Worm (Caenorhabditis elegans): ENCODE data around the gene F44E2.8.

DNA sequence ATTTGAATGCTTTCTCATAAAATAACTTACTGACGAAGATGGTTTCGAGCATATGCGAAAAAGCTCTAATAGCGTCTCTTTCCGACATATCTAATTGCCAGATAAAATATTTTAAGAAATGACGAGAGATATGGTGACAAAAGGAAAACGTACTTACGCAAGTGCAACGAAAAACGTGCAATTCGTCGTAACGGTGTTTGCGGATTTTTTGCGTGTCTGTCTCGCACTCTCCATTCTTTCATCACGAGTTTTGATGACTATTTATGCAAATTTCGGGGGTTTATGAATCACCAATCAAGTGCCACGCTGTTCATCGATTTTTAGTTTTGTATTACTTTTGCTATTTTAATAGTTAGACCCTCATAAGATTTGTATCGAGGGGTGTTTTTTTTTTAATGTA, 39.3 kb upstream of the F44E2.8 start, which contains the start of gene ZK637.14:
- no peak for TF ChIP-seq flt-1 (GFP tag; IDR thresholded peaks at IDR 0.05)
- TF ChIP-seq ref-1 (GFP tag; conservative IDR thresholded peaks at IDR 0.05) = no peak
- TF ChIP-seq ztf-29 (GFP tag; IDR thresholded peaks at IDR 0.05) = no peak
- TF ChIP-seq cog-1 (tag; optimal IDR thresholded peaks at IDR 0.05) = peak; percentile 16
- TF ChIP-seq tab-1 (GFP tag; IDR thresholded peaks at IDR 0.05) = no peak
- TF ChIP-seq T22C8.4 (GFP tag; IDR thresholded peaks at IDR 0.05) = no peak
- TF ChIP-seq med-1 (GFP tag; optimal IDR thresholded peaks at IDR 0.05; ENCODE audit: insufficient read depth) = no peak
- no peak for TF ChIP-seq klf-2 (GFP tag; conservative IDR thresholded peaks at IDR 0.05)

Measured in whole organism, midembryonic.